Worm (Caenorhabditis elegans) whole organism, early embryonic: Measurements from ENCODE around the gene swm-1.

Source experiments
- B0310.2 ChIP-seq: sonication (generic microtip); optimal IDR thresholded peaks from 2 replicates; lab custom pipeline; 2016; ENCODE audit warnings: mild to moderate bottlenecking, missing genetic modification characterization, missing compliant biosample characterization
- F13C5.2 ChIP-seq: sonication (generic microtip); optimal IDR thresholded peaks from 2 replicates; lab custom pipeline; 2017; ENCODE audit warnings: mild to moderate bottlenecking, missing genetic modification characterization, inconsistent platforms, missing compliant biosample characterization
- aly-1 ChIP-seq: sonication (generic microtip); optimal IDR thresholded peaks from 2 replicates; lab custom pipeline; 2016; ENCODE audit warnings: missing genetic modification characterization, missing compliant biosample characterization
- ama-1 ChIP-seq: fragments of 150-350 bp; optimal IDR thresholded peaks from 2 replicates; lab custom pipeline; 2014
- ceh-13 ChIP-seq: fragments of 200-800 bp; sonication (Bioruptor generic); optimal IDR thresholded peaks from 2 replicates; lab custom pipeline; 2018; ENCODE audit warnings: mild to moderate bottlenecking, missing genetic modification characterization, missing compliant biosample characterization
- ceh-36 ChIP-seq: sonication (generic microtip); optimal IDR thresholded peaks from 2 replicates; lab custom pipeline; 2016; ENCODE audit warnings: missing genetic modification characterization, inconsistent platforms, missing compliant biosample characterization
- ets-7 ChIP-seq: sonication (generic microtip); optimal IDR thresholded peaks from 2 replicates; lab custom pipeline; 2016; ENCODE audit warnings: missing genotype, missing genetic modification characterization, missing compliant biosample characterization
- flt-1 ChIP-seq: fragments of 200-800 bp; sonication (Bioruptor generic); IDR thresholded peaks from 2 replicates; pipeline ENCODE4 v1.3.6; 2022; ENCODE audit warnings: missing genetic modification characterization, missing compliant biosample characterization
- hmbx-1 ChIP-seq: sonication (generic microtip); optimal IDR thresholded peaks from 2 replicates; lab custom pipeline; 2016; ENCODE audit warnings: mild to moderate bottlenecking, missing genetic modification characterization, missing compliant biosample characterization
- hmg-4 ChIP-seq: fragments of 200-800 bp; sonication (Bioruptor generic); optimal IDR thresholded peaks from 2 replicates; lab custom pipeline; 2018; ENCODE audit warnings: mild to moderate bottlenecking, missing genetic modification characterization, missing compliant biosample characterization
- hnd-1 ChIP-seq: sonication (generic microtip); optimal IDR thresholded peaks from 2 replicates; lab custom pipeline; 2016; ENCODE audit warnings: missing genetic modification characterization, missing compliant biosample characterization
- pes-1 ChIP-seq: fragments of 200-800 bp; sonication (Bioruptor generic); IDR thresholded peaks from 2 replicates; pipeline ENCODE4 v1.3.6; 2022; ENCODE audit warnings: missing genetic modification reagents, missing genetic modification characterization, missing compliant biosample characterization
- scrt-1 ChIP-seq: fragments of 200-800 bp; sonication (Bioruptor generic); IDR thresholded peaks from 2 replicates; pipeline ENCODE4 v1.3.6; 2022; ENCODE audit warnings: missing genetic modification characterization, missing compliant biosample characterization
- sea-1 ChIP-seq: fragments of 200-800 bp; sonication (Bioruptor generic); conservative IDR thresholded peaks from 2 replicates; pipeline ENCODE4 v1.3.6; 2022; ENCODE audit warnings: missing genetic modification characterization, missing compliant biosample characterization
- tbx-11 ChIP-seq: fragments of 200-800 bp; sonication (Bioruptor generic); IDR thresholded peaks from 2 replicates; pipeline ENCODE4 v1.3.6; 2022; ENCODE audit warnings: missing genetic modification characterization, missing compliant biosample characterization
- tbx-37 ChIP-seq: fragments of 200-800 bp; sonication (Bioruptor generic); conservative IDR thresholded peaks from 2 replicates; pipeline ENCODE4 v1.3.6; 2022; ENCODE audit warnings: missing genetic modification reagents, missing genetic modification characterization, missing compliant biosample characterization
- tra-4 ChIP-seq: sonication (generic microtip); optimal IDR thresholded peaks from 2 replicates; lab custom pipeline; 2017; ENCODE audit warnings: missing genetic modification characterization, missing compliant biosample characterization

Gene swm-1

DNA sequence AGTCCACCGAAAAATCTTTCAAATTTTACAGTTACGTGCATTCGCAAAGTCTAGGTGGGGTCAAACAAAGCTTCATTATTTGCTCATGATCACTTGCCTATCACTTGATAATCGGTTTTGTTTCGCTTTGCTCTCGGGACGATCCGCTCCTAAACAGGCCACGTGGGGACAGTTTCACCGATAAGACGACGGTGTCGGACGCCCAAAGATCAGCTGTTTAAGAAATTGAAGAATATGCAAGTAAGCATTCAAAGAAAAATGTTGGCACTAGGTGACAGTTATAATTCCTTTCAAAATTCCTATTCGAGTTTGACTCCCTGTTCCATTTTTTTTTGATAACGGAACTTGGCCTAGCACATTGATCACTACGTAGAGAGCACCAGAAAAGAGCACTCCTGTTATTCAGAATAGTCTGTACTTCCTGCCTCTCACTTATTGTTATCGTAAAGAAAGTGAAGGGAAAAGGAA is 25.3 kb upstream of the swm-1 start:
- TF ChIP-seq tra-4 (tag; lab: Kevin White, UChicago) (no peak), ceh-36 (tag; lab: Kevin White, UChicago) (no peak), ets-7 (tag; lab: Kevin White, UChicago) (no peak), sea-1 (GFP tag; lab: Robert Waterston, UW) (no peak), aly-1 (no peak), tbx-37 (GFP tag; lab: Robert Waterston, UW) (no peak), hnd-1 (tag; lab: Kevin White, UChicago) (no peak), F13C5.2 (tag; lab: Kevin White, UChicago) (no peak), ama-1 (no peak)

ce11 chrV:9078815-9079525 is 24.3 kb upstream of the swm-1 start:
- TF ChIP-seq ama-1, result no peak
- TF ChIP-seq flt-1, result no peak
- TF ChIP-seq sea-1 (GFP tag; lab: Robert Waterston, UW), result no peak
- TF ChIP-seq aly-1, result no peak
- no peak for TF ChIP-seq hmg-4 (GFP tag; lab: Kevin White, UChicago)
- TF ChIP-seq tbx-37 (GFP tag; lab: Robert Waterston, UW), result no peak
- no peak for TF ChIP-seq ceh-36 (tag; lab: Kevin White, UChicago)
- TF ChIP-seq pes-1 (GFP tag; lab: Robert Waterston, UW), result no peak
- no peak for TF ChIP-seq tra-4 (tag; lab: Kevin White, UChicago)
- TF ChIP-seq tbx-11 (GFP tag; lab: Robert Waterston, UW), result no peak
- TF ChIP-seq hnd-1 (tag; lab: Kevin White, UChicago), result no peak
- TF ChIP-seq hmbx-1 (tag; lab: Kevin White, UChicago), result no peak
- TF ChIP-seq scrt-1 (GFP tag; lab: Robert Waterston, UW), result no peak
- no peak for TF ChIP-seq ceh-13

ce11 chrV:9078067-9078581 is 23.5 kb upstream of the swm-1 start:
- no peak for TF ChIP-seq tbx-37 (GFP tag; lab: Robert Waterston, UW)

- TF ChIP-seq flt-1 (no peak), hmg-4 (GFP tag; lab: Kevin White, UChicago) (no peak), scrt-1 (GFP tag; lab: Robert Waterston, UW) (no peak), F13C5.2 (tag; lab: Kevin White, UChicago) (no peak), ceh-13 (no peak), tbx-11 (GFP tag; lab: Robert Waterston, UW) (no peak), ama-1 (no peak), ets-7 (tag; lab: Kevin White, UChicago) (no peak), ceh-36 (tag; lab: Kevin White, UChicago) (no peak), sea-1 (GFP tag; lab: Robert Waterston, UW) (no peak), tra-4 (tag; lab: Kevin White, UChicago) (no peak), tbx-37 (GFP tag; lab: Robert Waterston, UW) (no peak), hmbx-1 (tag; lab: Kevin White, UChicago) (no peak), hnd-1 (tag; lab: Kevin White, UChicago) (no peak), pes-1 (GFP tag; lab: Robert Waterston, UW) (no peak), B0310.2 (tag; lab: Kevin White, UChicago) (no peak), aly-1 (no peak)
These were observed 21.6 kb upstream of the swm-1 start, which contains the start of gene T27E4.7 for ce11 chrV:9076273-9076672. Gene T27E4.7, minus strand, starts transcription at chrV:9076322.

- TF ChIP-seq hnd-1 (tag; lab: Kevin White, UChicago), result no peak
- no peak for TF ChIP-seq ceh-13
- no peak for TF ChIP-seq ceh-36 (tag; lab: Kevin White, UChicago)
- no peak for TF ChIP-seq scrt-1 (GFP tag; lab: Robert Waterston, UW)
- TF ChIP-seq pes-1 (GFP tag; lab: Robert Waterston, UW), result no peak
- TF ChIP-seq ama-1, result no peak
- no peak for TF ChIP-seq B0310.2 (tag; lab: Kevin White, UChicago)
- TF ChIP-seq aly-1, result no peak
- TF ChIP-seq hmg-4 (GFP tag; lab: Kevin White, UChicago), result no peak
These were observed 21.2 kb upstream of the swm-1 start for ce11 chrV:9075827-9076226.

DNA sequence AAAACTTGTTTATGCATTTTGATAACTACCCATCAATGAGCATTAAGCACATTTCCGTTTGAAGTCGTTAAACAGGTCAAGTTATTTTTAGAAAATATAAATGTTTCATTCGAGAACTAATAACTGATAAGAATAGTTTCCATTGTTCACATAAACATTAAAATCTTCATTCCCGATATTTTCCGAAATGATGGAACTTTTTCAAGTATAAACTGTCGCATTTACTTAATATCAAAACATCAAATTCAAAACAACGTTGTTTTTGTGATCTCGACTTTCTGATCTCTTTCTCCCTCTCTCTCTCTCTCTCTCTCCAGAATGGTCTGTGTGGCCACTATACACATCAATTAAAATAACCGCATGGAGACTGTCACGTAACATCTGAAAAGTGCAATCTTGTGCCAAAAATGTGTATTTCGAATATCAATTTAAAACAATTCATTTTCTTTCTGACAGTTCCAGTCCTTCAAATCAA is 19.7 kb upstream of the swm-1 start:
- no peak for TF ChIP-seq ceh-36 (tag; lab: Kevin White, UChicago)
- TF ChIP-seq flt-1, result no peak
- no peak for TF ChIP-seq hnd-1 (tag; lab: Kevin White, UChicago)
- TF ChIP-seq F13C5.2 (tag; lab: Kevin White, UChicago), result no peak
- TF ChIP-seq pes-1 (GFP tag; lab: Robert Waterston, UW), result no peak

ce11 chrV:9073322-9074038 is 18.8 kb upstream of the swm-1 start, which contains the start of gene oac-50:
Gene oac-50, minus strand, starts transcription at chrV:9073540.
- TF ChIP-seq tra-4 (tag; lab: Kevin White, UChicago), result no peak
- TF ChIP-seq sea-1 (GFP tag; lab: Robert Waterston, UW), result no peak
- no peak for TF ChIP-seq ceh-36 (tag; lab: Kevin White, UChicago)
- no peak for TF ChIP-seq flt-1
- TF ChIP-seq hmg-4 (GFP tag; lab: Kevin White, UChicago), result no peak
- TF ChIP-seq aly-1, result no peak
- TF ChIP-seq hmbx-1 (tag; lab: Kevin White, UChicago), result no peak
- TF ChIP-seq hnd-1 (tag; lab: Kevin White, UChicago), result no peak
- no peak for TF ChIP-seq pes-1 (GFP tag; lab: Robert Waterston, UW)
- no peak for TF ChIP-seq ceh-13
- TF ChIP-seq B0310.2 (tag; lab: Kevin White, UChicago), result no peak
- no peak for TF ChIP-seq tbx-11 (GFP tag; lab: Robert Waterston, UW)
- TF ChIP-seq scrt-1 (GFP tag; lab: Robert Waterston, UW), result no peak
- no peak for TF ChIP-seq F13C5.2 (tag; lab: Kevin White, UChicago)
- no peak for TF ChIP-seq ets-7 (tag; lab: Kevin White, UChicago)
- TF ChIP-seq tbx-37 (GFP tag; lab: Robert Waterston, UW), result no peak
- no peak for TF ChIP-seq ama-1
